Worm (Caenorhabditis elegans): ENCODE data around the gene C13F10.7.
A peak's percentile ranks its signal among the peaks of the same experiment; 100 is the strongest.

The C13F10.7 gene

DNA sequence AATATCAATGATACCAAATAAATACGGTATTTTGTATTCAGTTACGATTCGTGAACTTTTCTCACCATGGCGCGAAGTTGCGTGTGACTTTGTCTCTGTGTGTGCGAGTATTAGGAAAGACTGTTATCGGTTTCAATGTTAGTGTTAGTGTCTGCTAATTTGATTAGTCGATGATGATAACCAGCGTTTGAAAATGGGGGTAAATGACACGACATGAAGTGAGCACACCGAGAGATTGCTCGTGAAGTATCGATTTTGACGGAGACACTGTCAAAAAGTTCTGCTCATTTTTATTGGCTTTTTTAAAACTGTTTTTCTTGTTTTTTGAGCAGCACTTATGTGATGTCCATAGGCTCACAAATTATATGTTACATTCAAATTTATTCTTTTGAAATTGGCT, 24.6 kb downstream of the C13F10.7 start (continued):
- TF ChIP-seq rcor-1 (GFP tag; IDR thresholded peaks at IDR 0.05) (no peak), nfyb-1 (GFP tag; IDR thresholded peaks at IDR 0.05) (peak; percentile 73; the same call in 1 of the 2 replicates), ZK185.1 (tag; optimal IDR thresholded peaks at IDR 0.05; ENCODE audit: poor library complexity, severe bottlenecking) (peak; percentile 8), bed-2 (GFP tag; IDR thresholded peaks at IDR 0.05) (no peak), xnd-1 (tag; optimal IDR thresholded peaks at IDR 0.05) (peak; percentile 56), mes-4 (tag; optimal IDR thresholded peaks at IDR 0.05) (no peak), him-1 (tag; optimal IDR thresholded peaks at IDR 0.05) (peak; percentile 76), attf-6 (GFP tag; IDR thresholded peaks at IDR 0.05) (peak; percentile 64), B0336.3 (GFP tag; IDR thresholded peaks at IDR 0.05) (peak; percentile 88), nhr-80 (tag; optimal IDR thresholded peaks at IDR 0.05) (peak; percentile 95), Y56A3A.18 (GFP tag; IDR thresholded peaks at IDR 0.05) (0 out of 2 replicates have a peak, but pooled peaks have one; percentile 54), hrde-1 (tag; optimal IDR thresholded peaks at IDR 0.05; ENCODE audit: borderline replicate concordance) (peak; percentile 82), pbrm-1 (GFP tag; IDR thresholded peaks at IDR 0.05) (peak; percentile 39; the same call in 1 of the 2 replicates), let-607 (tag; optimal IDR thresholded peaks at IDR 0.05) (peak; percentile 46 to 68), ztf-22 (GFP tag; optimal IDR thresholded peaks at IDR 0.05) (peak; percentile 4), snpc-3.4 (tag; optimal IDR thresholded peaks at IDR 0.05) (peak; percentile 6), ceh-27 (GFP tag; optimal IDR thresholded peaks at IDR 0.05) (no peak), pha-4 (tag; optimal IDR thresholded peaks at IDR 0.05) (peak; percentile 43), hmg-1.2 (GFP tag; IDR thresholded peaks at IDR 0.05) (0 out of 2 replicates have a peak, but pooled peaks have one; percentile 31), chd-7 (tag; optimal IDR thresholded peaks at IDR 0.05) (peak; percentile 43), C06A6.2 (GFP tag; conservative IDR thresholded peaks at IDR 0.05) (no peak), madf-8 (GFP tag; conservative IDR thresholded peaks at IDR 0.05) (peak; percentile 20; the same call in 1 of the 2 replicates), cebp-1 (GFP tag; IDR thresholded peaks at IDR 0.05) (peak; percentile 32; the same call in 1 of the 2 replicates), cebp-1 (tag; optimal IDR thresholded peaks at IDR 0.05) (peak; percentile 65), somi-1 (GFP tag; optimal IDR thresholded peaks at IDR 0.05) (peak; percentile 30), Y53F4B.3 (GFP tag; IDR thresholded peaks at IDR 0.05) (no peak), lsl-1 (GFP tag; optimal IDR thresholded peaks at IDR 0.05) (peak; percentile 33), Y53G8AR.9 (GFP tag; conservative IDR thresholded peaks at IDR 0.05) (peak; percentile 76), snpc-4 (GFP tag; optimal IDR thresholded peaks at IDR 0.05) (no peak), snpc-4 (tag; optimal IDR thresholded peaks at IDR 0.05) (peak in 2 of 4 experiments; percentile 6 to 46), F52B5.7 (tag; optimal IDR thresholded peaks at IDR 0.05) (peak; percentile 43), ekl-4 (GFP tag; IDR thresholded peaks at IDR 0.05) (peak; percentile 72), dpff-1 (tag; optimal IDR thresholded peaks at IDR 0.05) (peak; percentile 1), rec-8 (tag; optimal IDR thresholded peaks at IDR 0.05) (no peak), attf-5 (GFP tag; optimal IDR thresholded peaks at IDR 0.05) (peak; percentile 41), tbp1 (GFP tag; optimal IDR thresholded peaks at IDR 0.05) (peak; percentile 45), lin-54 (GFP tag; optimal IDR thresholded peaks at IDR 0.05) (peak; percentile 35), F57A8.1 (GFP tag; optimal IDR thresholded peaks at IDR 0.05) (no peak), lir-1 (GFP tag; conservative IDR thresholded peaks at IDR 0.05) (no peak), F33H1.4 (GFP tag; IDR thresholded peaks at IDR 0.05) (0 out of 2 replicates have a peak, but pooled peaks have one; percentile 21), hmg-20 (GFP tag; IDR thresholded peaks at IDR 0.05) (0 out of 2 replicates have a peak, but pooled peaks have one; percentile 48), die-1 (tag; optimal IDR thresholded peaks at IDR 0.05) (no peak), madf-6 (GFP tag; IDR thresholded peaks at IDR 0.05) (peak; percentile 67; the same call in 1 of the 2 replicates), sdz-38 (tag; optimal IDR thresholded peaks at IDR 0.05) (no peak), snpc-1.1 (tag; optimal IDR thresholded peaks at IDR 0.05; ENCODE audit: insufficient read depth) (peak; percentile 13)

Data from whole organism, young adult.